Fruit fly (Drosophila melanogaster) whole organism, embryonic: ENCODE results near the gene Hgsnat.

Experiments used
- B-H1 ChIP-seq: fragments of 200-800 bp; sonication (Bioruptor generic); IDR thresholded peaks from 3 replicates; pipeline ENCODE4 v1.3.6; 2022; ENCODE audit warnings: missing biosample characterization, missing genetic modification characterization
- B-H2 ChIP-seq: fragments of 200-800 bp; sonication (Bioruptor generic); optimal IDR thresholded peaks from 2 replicates; lab custom pipeline; 2018; ENCODE audit warnings: missing biosample characterization, mild to moderate bottlenecking, missing genetic modification characterization
- CG1024 ChIP-seq: fragments of 200-800 bp; sonication (Bioruptor generic); IDR thresholded peaks from 2 replicates; pipeline ENCODE4 v1.3.6; 2022; ENCODE audit warnings: missing biosample characterization, missing genetic modification characterization
- CG10543 ChIP-seq: fragments of 200-800 bp; sonication (Bioruptor generic); optimal IDR thresholded peaks from 3 replicates; lab custom pipeline; 2017; ENCODE audit warnings: missing biosample characterization, mild to moderate bottlenecking, missing genetic modification characterization, moderate library complexity
- CG10979 ChIP-seq: fragments of 200-800 bp; sonication (Bioruptor generic); optimal IDR thresholded peaks from 2 replicates; lab custom pipeline; 2018; ENCODE audit warnings: missing biosample characterization, mild to moderate bottlenecking, missing genetic modification characterization, moderate library complexity
- CG11085 ChIP-seq: fragments of 200-800 bp; sonication (Bioruptor generic); IDR thresholded peaks from 2 replicates; pipeline ENCODE4 v1.3.6; 2022; ENCODE audit warnings: missing biosample characterization, missing genetic modification characterization
- CG11456 ChIP-seq: fragments of 200-800 bp; sonication (Bioruptor generic); IDR thresholded peaks from 3 replicates; pipeline ENCODE4 v1.3.6; 2022; ENCODE audit warnings: missing biosample characterization, missing genetic modification characterization
- CG12104 ChIP-seq: fragments of 200-800 bp; sonication (Bioruptor generic); optimal IDR thresholded peaks from 3 replicates; lab custom pipeline; 2016; ENCODE audit warnings: missing biosample characterization, missing genetic modification characterization
- CG1233 ChIP-seq: fragments of 200-800 bp; sonication (Bioruptor generic); optimal IDR thresholded peaks from 4 replicates; lab custom pipeline; 2018; ENCODE audit warnings: missing biosample characterization, mild to moderate bottlenecking, missing genetic modification characterization
- CG14441 ChIP-seq: fragments of 200-800 bp; sonication (Bioruptor generic); IDR thresholded peaks from 2 replicates; pipeline ENCODE4 v1.3.6; 2022; ENCODE audit warnings: missing biosample characterization, missing genetic modification characterization
- CG1792 ChIP-seq: fragments of 200-800 bp; sonication (Bioruptor generic); optimal IDR thresholded peaks from 2 replicates; lab custom pipeline; 2016; ENCODE audit warnings: missing biosample characterization, missing genetic modification characterization
- CG18011 ChIP-seq: fragments of 200-800 bp; sonication (Bioruptor generic); optimal IDR thresholded peaks from 2 replicates; lab custom pipeline; 2017; ENCODE audit warnings: missing biosample characterization, missing genetic modification characterization, mild to moderate bottlenecking, moderate library complexity, missing genotype
- CG2202 ChIP-seq: fragments of 200-800 bp; sonication (Bioruptor generic); optimal IDR thresholded peaks from 2 replicates; lab custom pipeline; 2018; ENCODE audit warnings: missing biosample characterization, mild to moderate bottlenecking, missing genetic modification characterization
- CG30431 ChIP-seq: fragments of 200-800 bp; sonication (Bioruptor generic); optimal IDR thresholded peaks from 2 replicates; lab custom pipeline; 2017; ENCODE audit warnings: missing biosample characterization, missing genetic modification characterization
- CG34224 ChIP-seq: fragments of 200-800 bp; sonication (Bioruptor generic); IDR thresholded peaks from 3 replicates; pipeline ENCODE4 v1.3.6; 2022; ENCODE audit warnings: missing biosample characterization, missing genetic modification characterization; ENCODE audit not compliant: partially characterized antibody
- CG6175 ChIP-seq: fragments of 200-800 bp; sonication (Bioruptor generic); IDR thresholded peaks from 3 replicates; pipeline ENCODE4 v1.3.6; 2022; ENCODE audit warnings: missing biosample characterization, missing genetic modification characterization
- CG7987 ChIP-seq: fragments of 200-800 bp; sonication (Bioruptor generic); optimal IDR thresholded peaks from 2 replicates; lab custom pipeline; 2018; ENCODE audit warnings: missing biosample characterization, mild to moderate bottlenecking, missing genetic modification characterization, moderate library complexity
- CG8388 ChIP-seq: fragments of 200-800 bp; sonication (Bioruptor generic); optimal IDR thresholded peaks from 2 replicates; lab custom pipeline; 2019; ENCODE audit warnings: missing biosample characterization, mild to moderate bottlenecking, missing genetic modification characterization, moderate library complexity
- CG9876 ChIP-seq: fragments of 200-800 bp; sonication (Bioruptor generic); optimal IDR thresholded peaks from 2 replicates; lab custom pipeline; 2016; ENCODE audit warnings: missing biosample characterization, missing genetic modification characterization
- Chrac-16 ChIP-seq: fragments of 200-800 bp; sonication (Bioruptor generic); optimal IDR thresholded peaks from 3 replicates; lab custom pipeline; 2016; ENCODE audit warnings: missing biosample characterization, missing genetic modification characterization
- Dll ChIP-seq: fragments of 200-800 bp; sonication (Bioruptor generic); IDR thresholded peaks from 4 replicates; pipeline ENCODE4 v1.3.6; 2022; ENCODE audit warnings: missing biosample characterization, missing genetic modification characterization; ENCODE audit not compliant: partially characterized antibody
- Fer3 ChIP-seq: fragments of 200-800 bp; sonication (Bioruptor generic); optimal IDR thresholded peaks from 2 replicates; lab custom pipeline; 2018; ENCODE audit warnings: missing biosample characterization, mild to moderate bottlenecking, missing genetic modification characterization, moderate library complexity
- H2.0 ChIP-seq: fragments of 200-800 bp; sonication (Bioruptor generic); IDR thresholded peaks from 2 replicates; pipeline ENCODE4 v1.3.6; 2022; ENCODE audit warnings: missing biosample characterization, missing genetic modification characterization
- Hey ChIP-seq: fragments of 200-800 bp; sonication (Bioruptor generic); optimal IDR thresholded peaks from 3 replicates; lab custom pipeline; 2018; ENCODE audit warnings: missing biosample characterization, mild to moderate bottlenecking, missing genetic modification characterization
- Hr78 ChIP-seq, 2 experiments: fragments of 200-800 bp in 1 of 2; fragments of >200 bp in 1 of 2; sonication (Bioruptor generic) in 1 of 2; optimal IDR thresholded peaks; 2 replicates each; lab custom pipeline; 2017 to 2019; ENCODE audit warnings: missing biosample characterization in 2 of 2, missing genetic modification characterization in 2 of 2, mild to moderate bottlenecking in 1 of 2, moderate library complexity in 1 of 2
- Oaz ChIP-seq: fragments of 200-800 bp; sonication (Bioruptor generic); IDR thresholded peaks from 2 replicates; pipeline ENCODE4 v1.3.6; 2022; ENCODE audit warnings: missing biosample characterization, missing genetic modification characterization
- Rfx ChIP-seq: fragments of 200-800 bp; sonication (Bioruptor generic); IDR thresholded peaks from 2 replicates; pipeline ENCODE4 v1.3.6; 2022; ENCODE audit warnings: missing biosample characterization, missing genetic modification characterization
- Stat92E ChIP-seq, 3 experiments: fragments of >200 bp in 2 of 3; fragments of 200-800 bp in 1 of 3; sonication (Bioruptor generic) in 1 of 3; optimal IDR thresholded peaks; 2 replicates each; lab custom pipeline; 2017 to 2019; ENCODE audit warnings: missing biosample characterization in 3 of 3, missing genetic modification characterization in 3 of 3, mild to moderate bottlenecking in 1 of 3, moderate library complexity in 1 of 3
- Tbp ChIP-seq: fragments of >200 bp; optimal IDR thresholded peaks from 2 replicates; lab custom pipeline; 2018; ENCODE audit warnings: missing biosample characterization, missing genetic modification characterization
- YL-1 ChIP-seq: fragments of 200-800 bp; sonication (Bioruptor generic); optimal IDR thresholded peaks from 3 replicates; lab custom pipeline; 2017; ENCODE audit warnings: missing biosample characterization, mild to moderate bottlenecking, missing genetic modification characterization
- al ChIP-seq: fragments of 200-800 bp; sonication (Bioruptor generic); IDR thresholded peaks from 2 replicates; pipeline ENCODE4 v1.3.6; 2022; ENCODE audit warnings: missing biosample characterization, missing genetic modification characterization
- aop ChIP-seq: fragments of 200-800 bp; sonication (Bioruptor generic); IDR thresholded peaks from 2 replicates; pipeline ENCODE4 v1.3.6; 2022; ENCODE audit warnings: missing biosample characterization, missing genetic modification characterization
- ash1 ChIP-seq: fragments of 200-800 bp; sonication (Bioruptor generic); optimal IDR thresholded peaks from 2 replicates; lab custom pipeline; 2018; ENCODE audit warnings: missing biosample characterization, mild to moderate bottlenecking, missing genetic modification characterization
- btn ChIP-seq: fragments of 200-800 bp; sonication (Bioruptor generic); optimal IDR thresholded peaks from 2 replicates; lab custom pipeline; 2016; ENCODE audit warnings: missing biosample characterization, missing genetic modification characterization
- ci ChIP-seq: fragments of 200-800 bp; sonication (Bioruptor generic); IDR thresholded peaks from 3 replicates; pipeline ENCODE4 v1.3.6; 2022; ENCODE audit warnings: missing biosample characterization, missing genetic modification characterization
- fd3F ChIP-seq: fragments of 200-800 bp; sonication (Bioruptor generic); optimal IDR thresholded peaks from 2 replicates; lab custom pipeline; 2018; ENCODE audit warnings: missing biosample characterization, mild to moderate bottlenecking, missing genetic modification characterization, moderate library complexity
- grau ChIP-seq: fragments of 200-800 bp; optimal IDR thresholded peaks from 3 replicates; lab custom pipeline; 2019; ENCODE audit warnings: missing biosample characterization, mild to moderate bottlenecking, missing genetic modification characterization, moderate library complexity
- h ChIP-seq: fragments of >200 bp; optimal IDR thresholded peaks from 2 replicates; lab custom pipeline; 2017
- ind ChIP-seq: fragments of 200-800 bp; sonication (Bioruptor generic); optimal IDR thresholded peaks from 3 replicates; lab custom pipeline; 2016; ENCODE audit warnings: missing biosample characterization, missing genetic modification characterization
- lbe ChIP-seq: fragments of 200-800 bp; sonication (Bioruptor generic); optimal IDR thresholded peaks from 2 replicates; lab custom pipeline; 2016; ENCODE audit warnings: missing biosample characterization, mild to moderate bottlenecking, missing genetic modification characterization
- mirr ChIP-seq: fragments of 200-800 bp; sonication (Bioruptor generic); optimal IDR thresholded peaks from 3 replicates; lab custom pipeline; 2018; ENCODE audit warnings: missing biosample characterization, mild to moderate bottlenecking, missing genetic modification characterization
- mld ChIP-seq: fragments of 200-800 bp; sonication (Bioruptor generic); IDR thresholded peaks from 3 replicates; pipeline ENCODE4 v1.3.6; 2022; ENCODE audit warnings: missing biosample characterization, missing genetic modification characterization; ENCODE audit not compliant: partially characterized antibody
- nom ChIP-seq: fragments of 200-800 bp; sonication (Bioruptor generic); optimal IDR thresholded peaks from 2 replicates; lab custom pipeline; 2017; ENCODE audit warnings: missing biosample characterization, missing genetic modification characterization, mild to moderate bottlenecking, moderate library complexity, missing genetic modification reagents
- scrt ChIP-seq: fragments of 200-800 bp; sonication (Bioruptor generic); optimal IDR thresholded peaks from 2 replicates; lab custom pipeline; 2018; ENCODE audit warnings: missing biosample characterization, mild to moderate bottlenecking, missing genetic modification characterization, moderate library complexity
- shn ChIP-seq: fragments of 200-800 bp; sonication (Bioruptor generic); optimal IDR thresholded peaks from 3 replicates; lab custom pipeline; 2016; ENCODE audit warnings: missing biosample characterization, missing genetic modification characterization
- sob ChIP-seq: fragments of 200-800 bp; sonication (Bioruptor generic); IDR thresholded peaks from 2 replicates; pipeline ENCODE4 v1.3.6; 2022; ENCODE audit warnings: missing biosample characterization, missing genetic modification characterization
- ssp ChIP-seq: fragments of 200-800 bp; sonication (Bioruptor generic); IDR thresholded peaks from 2 replicates; pipeline ENCODE4 v1.3.6; 2022; ENCODE audit warnings: missing biosample characterization, missing genetic modification characterization
- unc-4 ChIP-seq: fragments of 200-800 bp; sonication (Bioruptor generic); IDR thresholded peaks from 2 replicates; pipeline ENCODE4 v1.3.6; 2022; ENCODE audit warnings: missing biosample characterization, missing genetic modification characterization; ENCODE audit not compliant: partially characterized antibody
- usp ChIP-seq: fragments of >200 bp; optimal IDR thresholded peaks from 2 replicates; lab custom pipeline; 2017; ENCODE audit warnings: missing biosample characterization, missing genetic modification characterization
- z ChIP-seq: fragments of 200-800 bp; sonication (Bioruptor generic); IDR thresholded peaks from 3 replicates; pipeline ENCODE4 v1.3.6; 2022; ENCODE audit warnings: missing biosample characterization, missing genetic modification characterization

Hgsnat gene

DNA sequence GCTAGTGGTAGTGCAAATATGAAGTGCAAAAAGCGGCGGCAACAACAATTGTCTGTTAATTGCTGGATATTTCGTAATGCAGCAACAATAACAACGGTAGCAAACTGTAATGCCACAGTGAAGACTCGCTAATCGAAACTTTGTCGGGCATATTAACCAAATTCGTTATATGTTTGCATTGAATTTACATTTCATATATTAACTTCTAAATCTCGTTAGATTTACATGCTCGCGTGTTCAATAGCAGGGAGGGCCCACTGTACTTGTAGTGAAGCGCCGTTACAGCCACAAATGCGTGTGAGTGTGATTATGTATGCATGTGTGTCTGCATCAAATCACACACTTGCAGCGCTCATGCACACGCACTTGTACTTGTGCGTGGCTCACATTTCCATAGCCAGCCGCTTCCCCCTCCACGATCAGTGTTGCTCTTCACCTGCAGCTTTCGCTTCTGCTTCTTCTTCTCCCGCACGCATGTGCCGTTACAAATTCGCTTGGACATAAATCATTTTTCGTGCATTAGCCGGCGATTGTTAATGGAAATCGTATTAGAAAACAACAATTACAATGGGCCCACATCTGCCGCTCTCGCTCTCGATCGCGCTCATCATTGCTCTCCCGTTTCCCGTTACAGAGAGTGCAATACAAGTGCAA is 21.4 kb downstream of the Hgsnat start (continued):
- TF ChIP-seq CG11456 (GFP tag; lab: Robert Waterston, UW): peak; percentile 95
- TF ChIP-seq nom (GFP tag; lab: Kevin White, UChicago): peak; percentile 89
- peak; percentile 95 for TF ChIP-seq CG30431 (GFP tag; lab: Kevin White, UChicago)
- TF ChIP-seq Hey (tag; lab: Kevin White, UChicago): peak; percentile 75
- TF ChIP-seq CG1233 (GFP tag; lab: Kevin White, UChicago): peak; percentile 95
- TF ChIP-seq unc-4: no peak
- TF ChIP-seq fd3F: peak; percentile 84
- TF ChIP-seq CG9876: peak; percentile 85
- peak; percentile 79 for TF ChIP-seq scrt
- peak; percentile 88 for TF ChIP-seq CG12104 (GFP tag; lab: Kevin White, UChicago)
- TF ChIP-seq Tbp: no peak
- peak; percentile 92 for TF ChIP-seq btn (GFP tag; lab: Kevin White, UChicago)
- peak; percentile 84 for TF ChIP-seq CG7987
- TF ChIP-seq ci (GFP tag; lab: Robert Waterston, UW): peak; percentile 99
- TF ChIP-seq Hr78 (GFP tag; optimal IDR thresholded peaks at IDR 0.05; lab: Kevin White, UChicago): peak in 1 of 2 experiments; percentile 69
- peak; percentile 41 for TF ChIP-seq YL-1
- peak; percentile 89 for TF ChIP-seq CG1792
- TF ChIP-seq h: no peak
- peak; percentile 88 for TF ChIP-seq ssp
- peak; percentile 95 for TF ChIP-seq CG10979 (tag; lab: Kevin White, UChicago)
- TF ChIP-seq Chrac-16: peak; percentile 96
- peak; percentile 94 for TF ChIP-seq B-H1 (GFP tag; lab: Robert Waterston, UW)
- TF ChIP-seq Rfx (GFP tag; lab: Robert Waterston, UW): peak; percentile 92
- TF ChIP-seq CG1024 (GFP tag; lab: Robert Waterston, UW): peak; percentile 94
- TF ChIP-seq H2.0 (GFP tag; lab: Robert Waterston, UW): peak; percentile 96
- peak; percentile 68 for TF ChIP-seq CG18011 (GFP tag; lab: Kevin White, UChicago)
- peak; percentile 66 for TF ChIP-seq CG10543
- peak in 1 of 3 experiments; percentile 17 for TF ChIP-seq Stat92E (GFP tag; optimal IDR thresholded peaks at IDR 0.05; lab: Kevin White, UChicago)
- peak; percentile 92 for TF ChIP-seq CG8388 (GFP tag; lab: Kevin White, UChicago)
- TF ChIP-seq CG34224 (GFP tag; lab: Robert Waterston, UW): no peak
- TF ChIP-seq CG14441: peak; percentile 97
- TF ChIP-seq mirr: peak; percentile 76
- TF ChIP-seq z (GFP tag; lab: Robert Waterston, UW): peak; percentile 72; the same call in 2 of the 3 replicates
- no peak for TF ChIP-seq usp (GFP tag; lab: Kevin White, UChicago)
- peak; percentile 88 for TF ChIP-seq CG2202 (tag; lab: Kevin White, UChicago)
- TF ChIP-seq CG6175 (GFP tag; lab: Robert Waterston, UW): peak; percentile 60; the same call in 1 of the 3 replicates
- TF ChIP-seq al (GFP tag; lab: Robert Waterston, UW): peak; percentile 75
- peak; percentile 34 for TF ChIP-seq B-H2 (GFP tag; lab: Kevin White, UChicago)
- no peak for TF ChIP-seq Dll (GFP tag; lab: Robert Waterston, UW)
- peak; percentile 95 for TF ChIP-seq ind
- peak; percentile 87 for TF ChIP-seq shn (GFP tag; lab: Kevin White, UChicago)
- TF ChIP-seq Fer3: peak; percentile 90
- no peak for TF ChIP-seq mld (GFP tag; lab: Robert Waterston, UW)
- TF ChIP-seq Oaz (GFP tag; lab: Robert Waterston, UW): peak; percentile 88
- peak; percentile 30 for TF ChIP-seq ash1 (GFP tag; lab: Kevin White, UChicago)
- peak; percentile 82 for TF ChIP-seq lbe (GFP tag; lab: Kevin White, UChicago)
- TF ChIP-seq CG11085: peak; percentile 82
- peak; percentile 99 for TF ChIP-seq grau (tag; lab: Kevin White, UChicago)
- peak; percentile 94 for TF ChIP-seq aop
- peak; percentile 91 for TF ChIP-seq sob
